Fruit fly (Drosophila melanogaster): ENCODE results near the gene Taf9.
A peak's percentile ranks its signal among the peaks of the same experiment; 100 is the strongest.

Taf9 gene

DNA sequence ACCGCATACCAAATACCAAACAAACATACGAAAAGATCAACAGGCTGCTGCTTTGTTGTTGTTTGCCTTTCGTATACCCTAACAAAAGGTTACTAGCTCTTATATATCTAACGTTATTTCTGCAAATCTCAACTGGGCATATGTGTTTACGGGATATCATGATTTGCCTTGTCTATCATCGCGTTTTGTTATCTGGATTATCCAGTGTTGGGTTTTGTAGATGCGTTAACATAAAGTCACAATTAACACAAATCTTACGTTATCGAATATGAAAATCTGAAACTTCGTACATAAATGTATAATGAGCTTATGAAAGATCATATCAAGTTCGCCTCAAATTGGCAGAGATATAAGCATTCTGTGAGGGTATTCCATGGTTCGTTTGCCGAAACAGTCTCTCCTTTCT is 11.7 kb upstream of the Taf9 start (continued):
- TF ChIP-seq NC2β (GFP tag; optimal IDR thresholded peaks at IDR 0.05) (no peak), CG6254 (GFP tag; optimal IDR thresholded peaks at IDR 0.05) (no peak), ac (GFP tag; optimal IDR thresholded peaks at IDR 0.05) (no peak), CG7357 (GFP tag; IDR thresholded peaks at IDR 0.05) (no peak), CG30431 (GFP tag; optimal IDR thresholded peaks at IDR 0.05) (no peak), CG7372 (GFP tag; IDR thresholded peaks at IDR 0.05) (no peak), ranshi (GFP tag; IDR thresholded peaks at IDR 0.05) (no peak), CG12769 (tag; optimal IDR thresholded peaks at IDR 0.05) (no peak), CG1233 (GFP tag; optimal IDR thresholded peaks at IDR 0.05) (no peak), CG6654 (GFP tag; optimal IDR thresholded peaks at IDR 0.05) (no peak), amos (GFP tag; IDR thresholded peaks at IDR 0.05; ENCODE audit: partially characterized antibody) (no peak), knrl (GFP tag; IDR thresholded peaks at IDR 0.05; ENCODE audit: partially characterized antibody) (no peak), CG17328 (GFP tag; IDR thresholded peaks at IDR 0.05) (no peak), odd (GFP tag; optimal IDR thresholded peaks at IDR 0.05) (no peak), CG15479 (GFP tag; optimal IDR thresholded peaks at IDR 0.05) (peak; percentile 61), Hmr (GFP tag; optimal IDR thresholded peaks at IDR 0.05) (no peak), HmgD (GFP tag; optimal IDR thresholded peaks at IDR 0.05) (no peak), CG3847 (GFP tag; IDR thresholded peaks at IDR 0.05) (no peak), CG17186 (GFP tag; optimal IDR thresholded peaks at IDR 0.05) (no peak), CG7556 (GFP tag; optimal IDR thresholded peaks at IDR 0.05) (peak; percentile 31), CG16863 (GFP tag; optimal IDR thresholded peaks at IDR 0.05) (peak; percentile 12), gcm (GFP tag; optimal IDR thresholded peaks at IDR 0.05) (no peak), CG15269 (tag; optimal IDR thresholded peaks at IDR 0.05) (no peak), CG7745 (tag; optimal IDR thresholded peaks at IDR 0.05) (no peak), nerfin-2 (GFP tag; IDR thresholded peaks at IDR 0.05; ENCODE audit: partially characterized antibody) (no peak), Xrp1 (GFP tag; IDR thresholded peaks at IDR 0.05) (peak; percentile 8; the same call in 1 of the 2 replicates), CG6272 (GFP tag; IDR thresholded peaks at IDR 0.05) (no peak), Mrtf (GFP tag; IDR thresholded peaks at IDR 0.05) (no peak), CG10959 (GFP tag; IDR thresholded peaks at IDR 0.05) (no peak), mld (GFP tag; IDR thresholded peaks at IDR 0.05; ENCODE audit: partially characterized antibody) (no peak), CG11085 (GFP tag; IDR thresholded peaks at IDR 0.05) (no peak), tin (GFP tag; optimal IDR thresholded peaks at IDR 0.05) (no peak), bowl (GFP tag; IDR thresholded peaks at IDR 0.05) (no peak), CG3995 (GFP tag; optimal IDR thresholded peaks at IDR 0.05) (no peak), slbo (GFP tag; IDR thresholded peaks at IDR 0.05) (no peak), Oli (tag; optimal IDR thresholded peaks at IDR 0.05) (peak; percentile 15), ato (GFP tag; IDR thresholded peaks at IDR 0.05; ENCODE audit: partially characterized antibody) (no peak), CG10147 (GFP tag; optimal IDR thresholded peaks at IDR 0.05) (no peak), Fer1 (GFP tag; optimal IDR thresholded peaks at IDR 0.05) (no peak), CG9437 (GFP tag; optimal IDR thresholded peaks at IDR 0.05) (no peak), gce (GFP tag; IDR thresholded peaks at IDR 0.05) (no peak), CG8290 (GFP tag; optimal IDR thresholded peaks at IDR 0.05) (no peak), CG8290 (tag; optimal IDR thresholded peaks at IDR 0.05) (no peak), CG14441 (GFP tag; IDR thresholded peaks at IDR 0.05) (no peak), bab2 (GFP tag; optimal IDR thresholded peaks at IDR 0.05) (no peak), ATbp (GFP tag; optimal IDR thresholded peaks at IDR 0.05) (peak; percentile 8), run (tag; optimal IDR thresholded peaks at IDR 0.05) (no peak), Six4 (GFP tag; optimal IDR thresholded peaks at IDR 0.05) (no peak), Dll (GFP tag; IDR thresholded peaks at IDR 0.05; ENCODE audit: partially characterized antibody) (no peak), Optix (GFP tag; IDR thresholded peaks at IDR 0.05) (no peak), B-H2 (GFP tag; optimal IDR thresholded peaks at IDR 0.05) (no peak), CG3407 (GFP tag; optimal IDR thresholded peaks at IDR 0.05) (no peak)

Measured in whole organism, embryonic.